Worm (Caenorhabditis elegans) whole organism, L2 larva: Measurements from ENCODE around the gene T28H10.1.

Source experiments
- C34F6.9 ChIP-seq: fragments of 150-350 bp; optimal IDR thresholded peaks from 2 replicates; lab custom pipeline; 2014; ENCODE audit warnings: missing biosample characterization, missing genetic modification characterization
- F13H6.1 ChIP-seq: sonication (generic microtip); optimal IDR thresholded peaks from 2 replicates; lab custom pipeline; 2016; ENCODE audit warnings: missing genetic modification characterization, missing compliant biosample characterization
- R02D3.7 ChIP-seq: fragments of 150-350 bp; optimal IDR thresholded peaks from 2 replicates; lab custom pipeline; 2014; ENCODE audit warnings: missing biosample characterization, missing genetic modification characterization
- Y55F3AM.14 ChIP-seq: fragments of 200-800 bp; sonication (Bioruptor generic); optimal IDR thresholded peaks from 2 replicates; lab custom pipeline; 2018; ENCODE audit warnings: mild to moderate bottlenecking, missing genetic modification characterization, missing compliant biosample characterization
- ZK546.5 ChIP-seq: sonication (generic microtip); optimal IDR thresholded peaks from 2 replicates; lab custom pipeline; 2017; ENCODE audit warnings: missing biosample characterization, missing genetic modification characterization
- alr-1 ChIP-seq: fragments of 150-350 bp; optimal IDR thresholded peaks from 2 replicates; lab custom pipeline; 2014; ENCODE audit warnings: missing biosample characterization, missing genetic modification characterization
- aly-2 ChIP-seq: fragments of 150-350 bp; optimal IDR thresholded peaks from 2 replicates; lab custom pipeline; 2014; ENCODE audit warnings: missing biosample characterization, missing genetic modification characterization
- ama-1 ChIP-seq: fragments of 150-350 bp; optimal IDR thresholded peaks from 2 replicates; lab custom pipeline; 2018; ENCODE audit warnings: inconsistent platforms
- blmp-1 ChIP-seq: sonication (generic microtip); optimal IDR thresholded peaks from 2 replicates; lab custom pipeline; 2017; ENCODE audit warnings: missing genetic modification characterization, mild to moderate bottlenecking, missing compliant biosample characterization, antibody characterized with exemption, moderate library complexity; ENCODE audit not compliant: insufficient read depth
- ceh-16 ChIP-seq: fragments of 150-350 bp; optimal IDR thresholded peaks from 2 replicates; lab custom pipeline; 2014; ENCODE audit warnings: missing biosample characterization, missing genetic modification characterization
- crh-2 ChIP-seq: sonication (generic microtip); optimal IDR thresholded peaks from 2 replicates; lab custom pipeline; 2017; ENCODE audit warnings: missing biosample characterization, missing genetic modification characterization
- dmd-4 ChIP-seq: sonication (generic microtip); optimal IDR thresholded peaks from 2 replicates; lab custom pipeline; 2017; ENCODE audit warnings: missing biosample characterization, missing genetic modification characterization
- egl-27 ChIP-seq: sonication (generic microtip); optimal IDR thresholded peaks from 3 replicates; lab custom pipeline; 2017; ENCODE audit warnings: missing biosample characterization, missing genetic modification reagents, missing genetic modification characterization
- elt-1 ChIP-seq: fragments of 150-350 bp; optimal IDR thresholded peaks from 2 replicates; lab custom pipeline; 2014; ENCODE audit warnings: missing biosample characterization, missing genetic modification characterization
- fos-1 ChIP-seq: fragments of 150-350 bp; optimal IDR thresholded peaks from 2 replicates; lab custom pipeline; 2014; ENCODE audit warnings: missing biosample characterization, missing genetic modification characterization
- lin-13 ChIP-seq: fragments of 150-350 bp; optimal IDR thresholded peaks from 2 replicates; lab custom pipeline; 2014; ENCODE audit warnings: missing biosample characterization, missing genetic modification reagents, missing genetic modification characterization
- lin-39 ChIP-seq: fragments of 150-350 bp; optimal IDR thresholded peaks from 2 replicates; lab custom pipeline; 2014; ENCODE audit warnings: missing biosample characterization, missing genetic modification reagents, missing genetic modification characterization
- mab-5 ChIP-seq: fragments of 150-350 bp; optimal IDR thresholded peaks from 2 replicates; lab custom pipeline; 2014; ENCODE audit warnings: missing biosample characterization, missing genetic modification characterization
- mbf-1 ChIP-seq: sonication (generic microtip); optimal IDR thresholded peaks from 2 replicates; lab custom pipeline; 2017; ENCODE audit warnings: missing biosample characterization, missing genetic modification characterization
- mdl-1 ChIP-seq, 2 experiments: fragments of 150-350 bp in 1 of 2; sonication (generic microtip) in 1 of 2; optimal IDR thresholded peaks; 2 replicates each; lab custom pipeline; 2017; ENCODE audit warnings: missing biosample characterization in 2 of 2, missing genetic modification characterization in 2 of 2
- nhr-10 ChIP-seq: sonication (generic microtip); optimal IDR thresholded peaks from 2 replicates; lab custom pipeline; 2017; ENCODE audit warnings: missing biosample characterization, missing genetic modification characterization
- nhr-11 ChIP-seq: fragments of 150-350 bp; optimal IDR thresholded peaks from 2 replicates; lab custom pipeline; 2014; ENCODE audit warnings: missing biosample characterization, missing genetic modification characterization
- nhr-129 ChIP-seq: fragments of 150-350 bp; optimal IDR thresholded peaks from 2 replicates; lab custom pipeline; 2014; ENCODE audit warnings: missing biosample characterization, missing genetic modification characterization
- nhr-21 ChIP-seq: fragments of 150-350 bp; optimal IDR thresholded peaks from 2 replicates; lab custom pipeline; 2014; ENCODE audit warnings: missing biosample characterization, missing genetic modification characterization
- nhr-23 ChIP-seq: fragments of 150-350 bp; optimal IDR thresholded peaks from 2 replicates; lab custom pipeline; 2014; ENCODE audit warnings: missing biosample characterization, missing genetic modification reagents, missing genetic modification characterization
- nhr-237 ChIP-seq: fragments of 150-350 bp; optimal IDR thresholded peaks from 2 replicates; lab custom pipeline; 2014; ENCODE audit warnings: missing biosample characterization, missing genetic modification characterization
- nhr-25 ChIP-seq: fragments of 150-350 bp; sonication (generic microtip); optimal IDR thresholded peaks from 3 replicates; lab custom pipeline; 2014; ENCODE audit warnings: missing biosample characterization, missing genetic modification characterization
- nhr-77 ChIP-seq: fragments of 150-350 bp; optimal IDR thresholded peaks from 2 replicates; lab custom pipeline; 2014; ENCODE audit warnings: missing biosample characterization, missing genetic modification characterization
- peb-1 ChIP-seq: fragments of 150-350 bp; optimal IDR thresholded peaks from 2 replicates; lab custom pipeline; 2014; ENCODE audit warnings: missing biosample characterization, missing genetic modification characterization
- sem-4 ChIP-seq: fragments of 150-350 bp; optimal IDR thresholded peaks from 2 replicates; lab custom pipeline; 2014; ENCODE audit warnings: missing biosample characterization, missing genetic modification reagents, missing genetic modification characterization
- skn-1 ChIP-seq: sonication (generic microtip); optimal IDR thresholded peaks from 2 replicates; lab custom pipeline; 2017; ENCODE audit warnings: missing biosample characterization, missing genetic modification characterization
- sma-9 ChIP-seq, 2 experiments: fragments of 150-350 bp in 1 of 2; sonication (generic microtip) in 1 of 2; optimal IDR thresholded peaks; 2 replicates each; lab custom pipeline; 2014 to 2016; ENCODE audit warnings: missing genetic modification characterization in 2 of 2, mild to moderate bottlenecking in 1 of 2, missing biosample characterization in 1 of 2, missing compliant biosample characterization in 1 of 2, missing genetic modification reagents in 1 of 2, moderate library complexity in 1 of 2
- unc-39 ChIP-seq: fragments of 150-350 bp; optimal IDR thresholded peaks from 2 replicates; lab custom pipeline; 2014; ENCODE audit warnings: missing biosample characterization, missing genetic modification characterization
- unc-55 ChIP-seq: fragments of 150-350 bp; sonication (generic microtip); optimal IDR thresholded peaks from 3 replicates; lab custom pipeline; 2014; ENCODE audit warnings: missing biosample characterization, missing genetic modification reagents, missing genetic modification characterization
- zag-1 ChIP-seq: fragments of 150-350 bp; optimal IDR thresholded peaks from 2 replicates; lab custom pipeline; 2014; ENCODE audit warnings: missing biosample characterization, missing genetic modification characterization
- ztf-4 ChIP-seq: fragments of 150-350 bp; optimal IDR thresholded peaks from 2 replicates; lab custom pipeline; 2014; ENCODE audit warnings: missing biosample characterization, missing genetic modification characterization

T28H10.1 gene

DNA sequence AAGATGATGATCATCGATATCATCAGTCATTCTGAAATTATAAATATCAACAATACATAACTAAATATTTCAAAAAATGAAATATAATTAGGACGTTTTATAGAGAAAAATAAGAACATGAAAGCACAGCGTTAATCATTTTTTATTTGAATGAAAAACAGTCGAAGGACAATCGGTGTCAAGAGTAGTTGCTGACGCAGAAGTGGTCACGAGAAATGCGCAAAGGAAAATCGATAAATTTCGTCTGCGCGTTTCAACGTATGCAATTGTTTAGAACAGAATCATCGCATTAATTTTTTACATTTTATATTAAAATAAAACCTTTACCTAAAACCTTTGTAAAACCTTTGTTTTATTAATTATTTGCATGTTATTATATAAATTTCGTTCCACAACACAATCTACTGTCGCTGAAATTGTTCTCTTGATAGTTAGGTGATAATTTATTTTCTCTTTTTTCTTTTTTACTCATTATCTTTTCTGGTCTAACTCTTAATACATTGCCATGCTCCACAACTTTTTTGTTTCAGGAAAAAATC lies 5.8 kb upstream of the T28H10.1 start, which contains the start of the genes W04D2.4 and rbm-25 (continued):
- TF ChIP-seq zag-1 (tag; lab: Kevin White, UChicago) (no peak), nhr-10 (tag; lab: Kevin White, UChicago) (no peak), sem-4 (tag; lab: Kevin White, UChicago) (peak; percentile 67), unc-39 (no peak), nhr-23 (tag; lab: Kevin White, UChicago) (no peak), dmd-4 (peak; percentile 36), mbf-1 (tag; lab: Kevin White, UChicago) (no peak), ceh-16 (no peak), ZK546.5 (tag; lab: Kevin White, UChicago) (no peak), nhr-237 (tag; lab: Kevin White, UChicago) (no peak), fos-1 (peak; percentile 37), aly-2 (tag; lab: Kevin White, UChicago) (peak; percentile 14), mab-5 (peak; percentile 87), F13H6.1 (peak; percentile 71), unc-55 (GFP tag; lab: Kevin White, UChicago) (peak; percentile 90), Y55F3AM.14 (GFP tag; lab: Kevin White, UChicago) (no peak), nhr-21 (tag; lab: Kevin White, UChicago) (peak; percentile 76), nhr-25 (tag; lab: Kevin White, UChicago) (peak; percentile 60), nhr-129 (peak; percentile 58), alr-1 (tag; lab: Kevin White, UChicago) (no peak), lin-39 (tag; lab: Kevin White, UChicago) (no peak), sma-9 (GFP tag; optimal IDR thresholded peaks at IDR 0.05; lab: Kevin White, UChicago) (peak; percentile 87), sma-9 (tag; optimal IDR thresholded peaks at IDR 0.05; lab: Kevin White, UChicago) (no peak)
- TF ChIP-seq, all 48 proteins: peak for 22

DNA sequence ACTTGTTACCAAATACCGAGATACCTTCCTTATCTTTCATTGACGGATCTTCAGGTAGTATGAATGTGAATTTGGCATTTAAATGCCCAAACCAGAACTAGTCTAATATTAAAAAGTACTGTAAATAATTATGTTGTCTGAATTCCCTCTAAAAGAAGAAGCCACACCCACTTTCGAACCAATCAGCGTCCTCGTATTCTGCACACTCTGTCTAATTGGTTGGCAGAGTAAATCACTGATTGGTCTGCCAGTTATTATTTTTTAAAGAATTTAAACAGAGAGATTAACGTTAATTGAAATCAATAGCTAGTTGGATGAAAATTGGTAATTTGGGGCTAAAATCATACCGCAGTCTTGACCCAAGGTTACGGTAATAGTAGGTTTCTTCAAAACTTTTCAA lies 2.1 kb downstream of the T28H10.1 start:
- TF ChIP-seq dmd-4 (no peak), C34F6.9 (no peak), ztf-4 (no peak), unc-55 (GFP tag; lab: Kevin White, UChicago) (no peak), peb-1 (tag; lab: Kevin White, UChicago) (no peak), ama-1 (no peak), sma-9 (GFP tag; optimal IDR thresholded peaks at IDR 0.05; lab: Kevin White, UChicago) (no peak), sma-9 (tag; optimal IDR thresholded peaks at IDR 0.05; lab: Kevin White, UChicago) (no peak), unc-39 (no peak)

ce11 chrV:12506185-12506584 lies 2.6 kb downstream of the T28H10.1 start, which contains the start of gene nlp-46:
Gene nlp-46 (minus strand): TSS chrV:12506285.
- TF ChIP-seq nhr-23 (tag; lab: Kevin White, UChicago) (no peak), zag-1 (tag; lab: Kevin White, UChicago) (no peak), R02D3.7 (tag; lab: Kevin White, UChicago) (no peak), egl-27 (tag; lab: Kevin White, UChicago) (no peak), nhr-10 (tag; lab: Kevin White, UChicago) (no peak), mbf-1 (tag; lab: Kevin White, UChicago) (no peak), lin-13 (no peak), elt-1 (no peak), aly-2 (tag; lab: Kevin White, UChicago) (no peak), crh-2 (tag; lab: Kevin White, UChicago) (no peak), nhr-11 (tag; lab: Kevin White, UChicago) (no peak), sem-4 (tag; lab: Kevin White, UChicago) (no peak), skn-1 (tag; lab: Kevin White, UChicago) (no peak), mdl-1 (tag; optimal IDR thresholded peaks at IDR 0.05; lab: Kevin White, UChicago) (no peak)

DNA sequence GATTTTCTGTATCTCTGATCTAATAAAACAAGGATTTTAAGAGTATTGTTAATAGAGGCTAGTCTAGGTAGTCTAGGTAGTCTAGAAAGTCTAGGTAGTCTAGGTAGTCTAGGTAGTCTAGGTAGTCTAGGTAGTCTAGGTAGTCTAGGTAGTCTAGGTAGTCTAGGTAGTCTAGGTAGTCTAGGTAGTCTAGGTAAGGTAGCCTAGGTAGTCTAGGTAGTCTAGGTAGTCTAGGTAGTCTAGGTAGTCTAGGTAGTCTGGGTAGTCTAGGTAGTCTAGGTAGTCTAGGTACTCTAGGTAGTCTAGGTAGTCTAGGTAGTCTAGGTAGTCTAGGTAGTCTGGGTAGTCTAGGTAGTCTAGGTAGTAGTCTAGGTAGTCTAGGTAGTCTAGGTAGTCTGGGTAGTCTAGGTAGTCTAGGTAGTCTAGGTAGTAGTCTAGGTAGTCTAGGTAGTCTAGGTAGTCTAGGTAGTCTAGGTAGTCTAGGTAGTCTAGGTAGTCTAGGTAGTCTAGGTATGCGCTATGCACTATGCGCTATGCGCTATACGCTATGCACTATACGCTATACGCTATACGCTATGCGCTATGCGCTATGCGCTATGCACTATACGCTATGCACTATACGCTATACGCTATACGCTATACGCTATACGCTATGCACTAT lies 6.5 kb downstream of the T28H10.1 start:
- TF ChIP-seq Y55F3AM.14 (GFP tag; lab: Kevin White, UChicago): peak; percentile 12

ce11 chrV:12511946-12512345 lies 8.4 kb downstream of the T28H10.1 start:
- TF ChIP-seq blmp-1 (tag; lab: Kevin White, UChicago): no peak
- peak; percentile 9 for TF ChIP-seq fos-1
- peak; percentile 56 for TF ChIP-seq sma-9 (GFP tag; optimal IDR thresholded peaks at IDR 0.05; lab: Kevin White, UChicago)
- TF ChIP-seq sma-9 (tag; optimal IDR thresholded peaks at IDR 0.05; lab: Kevin White, UChicago): no peak
- TF ChIP-seq mbf-1 (tag; lab: Kevin White, UChicago): no peak
- TF ChIP-seq mdl-1 (tag; optimal IDR thresholded peaks at IDR 0.05; lab: Kevin White, UChicago): no peak
- TF ChIP-seq egl-27 (tag; lab: Kevin White, UChicago): no peak
- TF ChIP-seq nhr-77 (tag; lab: Kevin White, UChicago): no peak
